Worm (Caenorhabditis elegans) whole organism, midembryonic: ENCODE results near the gene zyx-1.
"Not testable (repeated sequence)": the region's sequence is repeated elsewhere in the genome, so short reads cannot be mapped to it uniquely, and the experiment has no call there.

ENCODE experiments used
- T22C8.4 ChIP-seq: fragments of 200-800 bp; sonication (Bioruptor generic); IDR thresholded peaks from 2 replicates; pipeline ENCODE4 v1.3.6; 2022; ENCODE audit warnings: missing genetic modification characterization, missing compliant biosample characterization
- cog-1 ChIP-seq: sonication (generic microtip); optimal IDR thresholded peaks from 2 replicates; lab custom pipeline; 2016; ENCODE audit warnings: missing genetic modification characterization, missing compliant biosample characterization
- flt-1 ChIP-seq: fragments of 200-800 bp; sonication (Bioruptor generic); IDR thresholded peaks from 2 replicates; pipeline ENCODE4 v1.3.6; 2022; ENCODE audit warnings: missing genetic modification characterization, missing compliant biosample characterization
- klf-2 ChIP-seq: fragments of 200-800 bp; sonication (Bioruptor generic); conservative IDR thresholded peaks from 2 replicates; pipeline ENCODE4 v1.3.6; 2022; ENCODE audit warnings: missing genetic modification reagents, missing genetic modification characterization, missing compliant biosample characterization
- med-1 ChIP-seq: sonication (generic microtip); optimal IDR thresholded peaks from 2 replicates; lab custom pipeline; 2017; ENCODE audit warnings: missing genetic modification characterization, mild to moderate bottlenecking, missing compliant biosample characterization, antibody characterized with exemption, missing genetic modification reagents; ENCODE audit not compliant: insufficient read depth
- ref-1 ChIP-seq: fragments of 200-800 bp; sonication (Bioruptor generic); conservative IDR thresholded peaks from 2 replicates; pipeline ENCODE4 v1.3.6; 2022; ENCODE audit warnings: missing genetic modification reagents, missing genetic modification characterization, missing compliant biosample characterization
- tab-1 ChIP-seq: fragments of 200-800 bp; sonication (Bioruptor generic); IDR thresholded peaks from 2 replicates; pipeline ENCODE4 v1.3.6; 2022; ENCODE audit warnings: missing genetic modification characterization, missing compliant biosample characterization
- ztf-23 ChIP-seq: fragments of 200-800 bp; sonication (Bioruptor generic); IDR thresholded peaks from 2 replicates; pipeline ENCODE4 v1.3.6; 2022; ENCODE audit warnings: missing genetic modification reagents, missing genetic modification characterization, missing compliant biosample characterization
- ztf-29 ChIP-seq: fragments of 200-800 bp; sonication (Bioruptor generic); IDR thresholded peaks from 2 replicates; pipeline ENCODE4 v1.3.6; 2022; ENCODE audit warnings: missing genetic modification reagents, missing genetic modification characterization, missing compliant biosample characterization

zyx-1 gene

ce11 chrII:13082403-13082802 lies 25.7 kb downstream of the zyx-1 start, which contains the start of gene Y81G3A.6:
Y81G3A.6 (minus strand) TSS chrII:13082503.
- not testable (repeated sequence) for TF ChIP-seq cog-1 (tag; lab: Kevin White, UChicago); flt-1 (GFP tag; lab: Robert Waterston, UW); klf-2

ce11 chrII:13083752-13084214 lies 27.1 kb downstream of the zyx-1 start, which contains the start of the genes Y81G3A.1 and gcn-2:
Y81G3A.1 (minus strand) TSS chrII:13083926.
gcn-2 (plus strand) TSS chrII:13084164.
- no peak for TF ChIP-seq tab-1 (GFP tag; lab: Robert Waterston, UW)

- TF ChIP-seq ztf-29 (GFP tag; lab: Robert Waterston, UW) (no peak), T22C8.4 (GFP tag; lab: Robert Waterston, UW) (no peak), klf-2 (no peak), cog-1 (tag; lab: Kevin White, UChicago) (no peak), tab-1 (GFP tag; lab: Robert Waterston, UW) (no peak), med-1 (GFP tag; lab: Kevin White, UChicago) (no peak), ref-1 (GFP tag; lab: Robert Waterston, UW) (no peak), flt-1 (GFP tag; lab: Robert Waterston, UW) (no peak), ztf-23 (GFP tag; lab: Robert Waterston, UW) (no peak)
These were observed 29.2 kb downstream of the zyx-1 start for ce11 chrII:13085951-13086350.

- no peak for TF ChIP-seq T22C8.4 (GFP tag; lab: Robert Waterston, UW)
These were observed 34.4 kb downstream of the zyx-1 start, which contains the start of gene Y81G3A.4 for ce11 chrII:13091123-13091522. Y81G3A.4 (plus strand) TSS chrII:13091423.

ce11 chrII:13091857-13092256 lies 35.1 kb downstream of the zyx-1 start:
- TF ChIP-seq klf-2 (no peak), ztf-29 (GFP tag; lab: Robert Waterston, UW) (no peak), ztf-23 (GFP tag; lab: Robert Waterston, UW) (no peak), T22C8.4 (GFP tag; lab: Robert Waterston, UW) (no peak), flt-1 (GFP tag; lab: Robert Waterston, UW) (no peak), med-1 (GFP tag; lab: Kevin White, UChicago) (no peak), cog-1 (tag; lab: Kevin White, UChicago) (no peak), tab-1 (GFP tag; lab: Robert Waterston, UW) (no peak), ref-1 (GFP tag; lab: Robert Waterston, UW) (no peak)

- TF ChIP-seq ztf-29 (GFP tag; lab: Robert Waterston, UW) = no peak
- no peak for TF ChIP-seq ref-1 (GFP tag; lab: Robert Waterston, UW)
- no peak for TF ChIP-seq cog-1 (tag; lab: Kevin White, UChicago)
- no peak for TF ChIP-seq flt-1 (GFP tag; lab: Robert Waterston, UW)
- no peak for TF ChIP-seq ztf-23 (GFP tag; lab: Robert Waterston, UW)
- no peak for TF ChIP-seq T22C8.4 (GFP tag; lab: Robert Waterston, UW)
- TF ChIP-seq tab-1 (GFP tag; lab: Robert Waterston, UW) = no peak
- TF ChIP-seq klf-2 = no peak
- TF ChIP-seq med-1 (GFP tag; lab: Kevin White, UChicago) = no peak
These were observed 39.6 kb downstream of the zyx-1 start for ce11 chrII:13096345-13096744.

- TF ChIP-seq cog-1 (tag; lab: Kevin White, UChicago) (no peak), ztf-23 (GFP tag; lab: Robert Waterston, UW) (no peak), med-1 (GFP tag; lab: Kevin White, UChicago) (no peak)
These were observed 41.5 kb downstream of the zyx-1 start, which contains the start of gene col-86 for ce11 chrII:13098175-13098574. col-86 (minus strand) TSS chrII:13098275.

ce11 chrII:13107719-13108118 lies 51.0 kb downstream of the zyx-1 start, which contains the start of gene pqn-32:
pqn-32 (plus strand) TSS chrII:13108019.
- TF ChIP-seq flt-1 (GFP tag; lab: Robert Waterston, UW) = no peak
- no peak for TF ChIP-seq klf-2
- no peak for TF ChIP-seq T22C8.4 (GFP tag; lab: Robert Waterston, UW)
- no peak for TF ChIP-seq ref-1 (GFP tag; lab: Robert Waterston, UW)
- no peak for TF ChIP-seq ztf-29 (GFP tag; lab: Robert Waterston, UW)
- no peak for TF ChIP-seq cog-1 (tag; lab: Kevin White, UChicago)
- TF ChIP-seq tab-1 (GFP tag; lab: Robert Waterston, UW) = no peak
- no peak for TF ChIP-seq ztf-23 (GFP tag; lab: Robert Waterston, UW)
- TF ChIP-seq med-1 (GFP tag; lab: Kevin White, UChicago) = no peak

- TF ChIP-seq T22C8.4 (GFP tag; lab: Robert Waterston, UW) (no peak), ztf-29 (GFP tag; lab: Robert Waterston, UW) (no peak), ref-1 (GFP tag; lab: Robert Waterston, UW) (no peak), flt-1 (GFP tag; lab: Robert Waterston, UW) (no peak), ztf-23 (GFP tag; lab: Robert Waterston, UW) (no peak), klf-2 (no peak)
These were observed 60.0 kb downstream of the zyx-1 start, which contains the start of gene rict-1 for ce11 chrII:13116710-13117109. rict-1 (minus strand) TSS chrII:13116810.

ce11 chrII:13117135-13117534 lies 60.4 kb downstream of the zyx-1 start, which contains the start of gene gfm-1:
gfm-1 (plus strand) TSS chrII:13117483.
- TF ChIP-seq ztf-29 (GFP tag; lab: Robert Waterston, UW) (no peak), med-1 (GFP tag; lab: Kevin White, UChicago) (no peak), flt-1 (GFP tag; lab: Robert Waterston, UW) (peak; percentile 67), ztf-23 (GFP tag; lab: Robert Waterston, UW) (peak; percentile 71), tab-1 (GFP tag; lab: Robert Waterston, UW) (no peak), T22C8.4 (GFP tag; lab: Robert Waterston, UW) (no peak), klf-2 (no peak), cog-1 (tag; lab: Kevin White, UChicago) (peak; percentile 53), ref-1 (GFP tag; lab: Robert Waterston, UW) (no peak)
